Worm (Caenorhabditis elegans) whole organism, L4 larva: ENCODE measurements around the gene T04F3.1.
A peak's percentile ranks its signal among the peaks of the same experiment; 100 is the strongest.

Experiments
- F44E2.7 ChIP-seq: fragments of 200-800 bp; sonication (Bioruptor generic); IDR thresholded peaks from 2 replicates; pipeline ENCODE4 v2.1.2; 2022; ENCODE audit warnings: missing genetic modification characterization, missing compliant biosample characterization
- F49E8.2 ChIP-seq: sonication (generic microtip); optimal IDR thresholded peaks from 2 replicates; lab custom pipeline; 2016; ENCODE audit warnings: missing compliant biosample characterization, mild to moderate bottlenecking, missing genetic modification characterization, borderline replicate concordance
- R02D3.7 ChIP-seq: fragments of 150-350 bp; sonication (generic microtip); optimal IDR thresholded peaks from 3 replicates; lab custom pipeline; 2014; ENCODE audit warnings: missing biosample characterization, missing genetic modification characterization
- Y5F2A.4 ChIP-seq: fragments of 200-800 bp; sonication (Bioruptor generic); optimal IDR thresholded peaks from 2 replicates; lab custom pipeline; 2018; ENCODE audit warnings: mild to moderate bottlenecking, missing genetic modification characterization, missing compliant biosample characterization
- ZK337.2 ChIP-seq: fragments of 200-800 bp; sonication (Bioruptor generic); IDR thresholded peaks from 2 replicates; pipeline ENCODE4 v1.3.6; 2022; ENCODE audit warnings: missing genetic modification reagents, missing genetic modification characterization, missing compliant biosample characterization
- aha-1 ChIP-seq: fragments of 150-350 bp; peaks from one replicate; lab custom pipeline; 2014; ENCODE audit warnings: missing biosample characterization, missing genetic modification characterization
- ama-1 ChIP-seq: fragments of 150-350 bp; optimal IDR thresholded peaks from 2 replicates; lab custom pipeline; 2014; ENCODE audit warnings: inconsistent platforms, mixed read lengths
- ceh-20 ChIP-seq: fragments of 200-800 bp; sonication (Bioruptor generic); IDR thresholded peaks from 2 replicates; pipeline ENCODE4 v1.3.6; 2022; ENCODE audit warnings: missing genetic modification reagents, missing genetic modification characterization, missing compliant biosample characterization
- ceh-44 ChIP-seq: fragments of 200-800 bp; sonication (Bioruptor generic); IDR thresholded peaks from 2 replicates; pipeline ENCODE4 v1.3.6; 2022; ENCODE audit warnings: missing genetic modification reagents, missing genetic modification characterization, missing compliant biosample characterization
- ceh-62 ChIP-seq: sonication (generic microtip); optimal IDR thresholded peaks from 2 replicates; lab custom pipeline; 2017; ENCODE audit warnings: missing biosample characterization, missing genetic modification characterization
- cey-2 ChIP-seq: sonication (generic microtip); optimal IDR thresholded peaks from 3 replicates; lab custom pipeline; 2017; ENCODE audit warnings: missing genetic modification characterization, mild to moderate bottlenecking, missing compliant biosample characterization, antibody characterized with exemption, borderline replicate concordance; ENCODE audit not compliant: insufficient read depth
- daf-12 ChIP-seq: fragments of 150-350 bp; optimal IDR thresholded peaks from 2 replicates; lab custom pipeline; 2014; ENCODE audit warnings: missing biosample characterization, missing genetic modification reagents, missing genetic modification characterization
- daf-19 ChIP-seq: fragments of 200-800 bp; sonication (Bioruptor generic); conservative IDR thresholded peaks from 2 replicates; pipeline ENCODE4 v1.3.6; 2022; ENCODE audit warnings: missing genetic modification characterization, missing compliant biosample characterization
- dmd-6 ChIP-seq: fragments of 200-800 bp; sonication (Bioruptor generic); IDR thresholded peaks from 2 replicates; pipeline ENCODE4 v1.3.6; 2022; ENCODE audit warnings: missing genetic modification reagents, missing genetic modification characterization, missing compliant biosample characterization
- dpl-1 ChIP-seq: fragments of 150-350 bp; optimal IDR thresholded peaks from 2 replicates; lab custom pipeline; 2014; ENCODE audit warnings: missing biosample characterization, missing genetic modification reagents, missing genetic modification characterization
- dve-1 ChIP-seq: sonication (generic microtip); optimal IDR thresholded peaks from 2 replicates; lab custom pipeline; 2017; ENCODE audit warnings: antibody characterized with exemption, mild to moderate bottlenecking, missing genetic modification characterization, missing compliant biosample characterization; ENCODE audit not compliant: insufficient read depth
- egl-43 ChIP-seq: fragments of 200-800 bp; sonication (Bioruptor generic); IDR thresholded peaks from 2 replicates; pipeline ENCODE4 v1.3.6; 2022; ENCODE audit warnings: missing genetic modification reagents, missing genetic modification characterization, missing compliant biosample characterization
- fkh-10 ChIP-seq: fragments of 150-350 bp; optimal IDR thresholded peaks from 2 replicates; lab custom pipeline; 2014; ENCODE audit warnings: missing biosample characterization, missing genetic modification reagents, missing genetic modification characterization
- fos-1 ChIP-seq: fragments of 150-350 bp; optimal IDR thresholded peaks from 2 replicates; lab custom pipeline; 2014; ENCODE audit warnings: missing biosample characterization, missing genetic modification characterization
- hlh-11 ChIP-seq: fragments of 200-800 bp; sonication (Bioruptor generic); optimal IDR thresholded peaks from 2 replicates; lab custom pipeline; 2018; ENCODE audit warnings: mild to moderate bottlenecking, missing genetic modification characterization, missing compliant biosample characterization
- hmg-1.1 ChIP-seq: fragments of 200-800 bp; sonication (Bioruptor generic); IDR thresholded peaks from 2 replicates; pipeline ENCODE4 v1.3.6; 2022; ENCODE audit warnings: missing genetic modification reagents, missing genetic modification characterization, missing compliant biosample characterization
- lin-1 ChIP-seq: fragments of 200-800 bp; sonication (Bioruptor generic); IDR thresholded peaks from 2 replicates; pipeline ENCODE4 v1.3.6; 2022; ENCODE audit warnings: missing genetic modification reagents, missing genetic modification characterization, missing compliant biosample characterization
- lin-13 ChIP-seq: fragments of 150-350 bp; optimal IDR thresholded peaks from 2 replicates; lab custom pipeline; 2014; ENCODE audit warnings: missing biosample characterization, missing genetic modification reagents, missing genetic modification characterization
- lin-29 ChIP-seq: fragments of 200-800 bp; sonication (Bioruptor generic); IDR thresholded peaks from 2 replicates; pipeline ENCODE4 v1.3.6; 2022; ENCODE audit warnings: missing genetic modification reagents, missing genetic modification characterization, missing compliant biosample characterization
- lin-38 ChIP-seq: fragments of 200-800 bp; sonication (Bioruptor generic); IDR thresholded peaks from 2 replicates; pipeline ENCODE4 v1.3.6; 2022; ENCODE audit warnings: missing genetic modification reagents, missing genetic modification characterization, missing compliant biosample characterization
- lsy-2 ChIP-seq, 2 experiments: fragments of 150-350 bp in 1 of 2; sonication (generic microtip) in 1 of 2; optimal IDR thresholded peaks; 2 replicates each; lab custom pipeline; 2014 to 2017; ENCODE audit warnings: missing biosample characterization in 2 of 2, missing genetic modification characterization in 2 of 2
- mdl-1 ChIP-seq, 2 experiments: fragments of 150-350 bp in 1 of 2; sonication (generic microtip) in 1 of 2; optimal IDR thresholded peaks; 2 replicates each; lab custom pipeline; 2014 to 2017; ENCODE audit warnings: missing biosample characterization in 2 of 2, missing genetic modification characterization in 2 of 2
- mes-2 ChIP-seq: sonication (generic microtip); optimal IDR thresholded peaks from 2 replicates; lab custom pipeline; 2016; ENCODE audit warnings: missing genotype, mild to moderate bottlenecking, missing genetic modification characterization, missing compliant biosample characterization; ENCODE audit not compliant: poor library complexity, severe bottlenecking
- mxl-2 ChIP-seq: fragments of 200-800 bp; sonication (Bioruptor generic); conservative IDR thresholded peaks from 2 replicates; pipeline ENCODE4 v1.3.6; 2022; ENCODE audit warnings: missing genetic modification reagents, missing genetic modification characterization, missing compliant biosample characterization
- nhr-102 ChIP-seq: sonication (generic microtip); optimal IDR thresholded peaks from 2 replicates; lab custom pipeline; 2016; ENCODE audit warnings: mild to moderate bottlenecking, missing genetic modification characterization, moderate library complexity, missing compliant biosample characterization
- nhr-111 ChIP-seq: fragments of 200-800 bp; sonication (Bioruptor generic); optimal IDR thresholded peaks from 2 replicates; lab custom pipeline; 2018; ENCODE audit warnings: mild to moderate bottlenecking, missing genetic modification characterization, missing compliant biosample characterization
- nhr-237 ChIP-seq: sonication (generic microtip); optimal IDR thresholded peaks from 2 replicates; lab custom pipeline; 2017; ENCODE audit warnings: missing biosample characterization, missing genetic modification characterization
- nhr-6 ChIP-seq: fragments of 150-350 bp; optimal IDR thresholded peaks from 2 replicates; lab custom pipeline; 2014; ENCODE audit warnings: missing biosample characterization, missing genetic modification characterization
- nhr-77 ChIP-seq: fragments of 150-350 bp; optimal IDR thresholded peaks from 2 replicates; lab custom pipeline; 2014; ENCODE audit warnings: missing biosample characterization, missing genetic modification characterization
- php-3 ChIP-seq: fragments of 200-800 bp; sonication (Bioruptor generic); IDR thresholded peaks from 2 replicates; pipeline ENCODE4 v1.3.6; 2022; ENCODE audit warnings: missing genetic modification reagents, missing genetic modification characterization, missing compliant biosample characterization
- pqm-1 ChIP-seq: sonication (generic microtip); optimal IDR thresholded peaks from 2 replicates; lab custom pipeline; 2017; ENCODE audit warnings: missing biosample characterization, missing genetic modification characterization
- sdz-12 ChIP-seq: fragments of 200-800 bp; sonication (Bioruptor generic); optimal IDR thresholded peaks from 2 replicates; lab custom pipeline; 2018; ENCODE audit warnings: mild to moderate bottlenecking, missing genetic modification characterization, missing compliant biosample characterization
- skn-1 ChIP-seq: fragments of 150-350 bp; optimal IDR thresholded peaks from 2 replicates; lab custom pipeline; 2014; ENCODE audit warnings: missing biosample characterization, missing genetic modification characterization
- snpc-1.2 ChIP-seq: fragments of 200-800 bp; sonication (Bioruptor generic); IDR thresholded peaks from 2 replicates; pipeline ENCODE4 v1.3.6; 2022; ENCODE audit warnings: missing genetic modification reagents, missing genetic modification characterization, missing compliant biosample characterization
- tra-1 ChIP-seq: fragments of 200-800 bp; sonication (Bioruptor generic); IDR thresholded peaks from 2 replicates; pipeline ENCODE4 v1.3.6; 2022; ENCODE audit warnings: missing genetic modification reagents, missing genetic modification characterization, missing compliant biosample characterization
- unc-62 ChIP-seq, 3 experiments: fragments of 150-350 bp in 1 of 3; sonication (generic microtip); optimal IDR thresholded peaks in 2 of 3; peaks in 1 of 3; 1 replicate in 1 of 3; 2 replicates in 2 of 3; lab custom pipeline; 2014 to 2017; ENCODE audit warnings: missing biosample characterization in 3 of 3, missing genetic modification characterization in 3 of 3, missing genetic modification reagents in 3 of 3, missing genotype in 1 of 3
- zip-11 ChIP-seq: fragments of 200-800 bp; sonication (Bioruptor generic); IDR thresholded peaks from 2 replicates; pipeline ENCODE4 v1.3.6; 2022; ENCODE audit warnings: missing genetic modification characterization, missing compliant biosample characterization
- ztf-7 ChIP-seq: fragments of 150-350 bp; optimal IDR thresholded peaks from 2 replicates; lab custom pipeline; 2014; ENCODE audit warnings: missing biosample characterization, missing genetic modification characterization

The T04F3.1 gene

ce11 chrV:11764373-11764954, 24.6 kb downstream of the T04F3.1 start, which contains the start of the genes F55A11.1 and syx-5 (continued):
- TF ChIP-seq ceh-44 (GFP tag; lab: Robert Waterston, UW) (no peak), dpl-1 (GFP tag; lab: Kevin White, UChicago) (peak; percentile 71), dve-1 (tag; lab: Kevin White, UChicago) (peak; percentile 85), tra-1 (no peak), ama-1 (lab: Kevin White, UChicago) (no peak), egl-43 (GFP tag; lab: Robert Waterston, UW) (0 out of 2 replicates have a peak, but pooled peaks have one; percentile 48), nhr-111 (GFP tag; lab: Kevin White, UChicago) (no peak), mes-2 (tag; lab: Kevin White, UChicago) (peak; percentile 57), ceh-62 (tag; lab: Kevin White, UChicago) (no peak), skn-1 (tag; lab: Kevin White, UChicago) (no peak), lin-1 (0 out of 2 replicates have a peak, but pooled peaks have one; percentile 43), lin-13 (GFP tag; lab: Kevin White, UChicago) (peak; percentile 71), ztf-7 (peak; percentile 83), sdz-12 (GFP tag; lab: Kevin White, UChicago) (no peak), ceh-20 (GFP tag; lab: Robert Waterston, UW) (0 out of 2 replicates have a peak, but pooled peaks have one; percentile 45), pqm-1 (tag; lab: Kevin White, UChicago) (peak; percentile 7), dmd-6 (peak; percentile 78), mdl-1 (tag; optimal IDR thresholded peaks at IDR 0.05; lab: Kevin White, UChicago) (peak in 1 of 2 experiments; percentile 84), F49E8.2 (tag; lab: Kevin White, UChicago) (peak; percentile 9), lsy-2 (tag; optimal IDR thresholded peaks at IDR 0.05; lab: Kevin White, UChicago) (peak; percentile 99 to 100), F44E2.7 (GFP tag; lab: Robert Waterston, UW) (no peak), hlh-11 (peak; percentile 86), lin-38 (GFP tag; lab: Robert Waterston, UW) (peak; percentile 79)

ce11 chrV:11767028-11767427, 27.2 kb downstream of the T04F3.1 start, which contains the start of gene sel-11:
Gene sel-11 (plus strand): TSS chrV:11767328.
- no peak for TF ChIP-seq snpc-1.2 (GFP tag; lab: Robert Waterston, UW)
- TF ChIP-seq unc-62 (GFP tag; optimal IDR thresholded peaks at IDR 0.05 in 1 of 2; lab: Kevin White, UChicago) = peak in 1 of 2 experiments; percentile 51
- TF ChIP-seq unc-62 (tag; optimal IDR thresholded peaks at IDR 0.05; lab: Kevin White, UChicago) = no peak
- TF ChIP-seq fkh-10 (GFP tag; lab: Kevin White, UChicago) = no peak
- TF ChIP-seq cey-2 (tag; lab: Kevin White, UChicago) = no peak
- TF ChIP-seq lin-38 (GFP tag; lab: Robert Waterston, UW) = peak; percentile 18; the same call in 1 of the 2 replicates
- TF ChIP-seq nhr-77 (tag; lab: Kevin White, UChicago) = no peak

- TF ChIP-seq daf-19 (GFP tag; lab: Robert Waterston, UW) (0 out of 2 replicates have a peak, but pooled peaks have one; percentile 34), unc-62 (GFP tag; optimal IDR thresholded peaks at IDR 0.05 in 1 of 2; lab: Kevin White, UChicago) (peak in 1 of 2 experiments; percentile 92), unc-62 (tag; optimal IDR thresholded peaks at IDR 0.05; lab: Kevin White, UChicago) (no peak), ZK337.2 (no peak), aha-1 (tag; lab: Kevin White, UChicago) (peak; percentile 55)
Measured at ce11 chrV:11769646-11770045, 29.8 kb downstream of the T04F3.1 start.

- TF ChIP-seq php-3 (GFP tag; lab: Robert Waterston, UW) = no peak
- no peak for TF ChIP-seq aha-1 (tag; lab: Kevin White, UChicago)
- no peak for TF ChIP-seq dve-1 (tag; lab: Kevin White, UChicago)
- TF ChIP-seq lin-29 (GFP tag; lab: Robert Waterston, UW) = no peak
- TF ChIP-seq R02D3.7 (tag; lab: Kevin White, UChicago) = no peak
- TF ChIP-seq nhr-77 (tag; lab: Kevin White, UChicago) = no peak
- TF ChIP-seq dmd-6 = no peak
- peak; percentile 25 for TF ChIP-seq mes-2 (tag; lab: Kevin White, UChicago)
- no peak for TF ChIP-seq nhr-237 (tag; lab: Kevin White, UChicago)
- TF ChIP-seq mxl-2 = no peak
- no peak for TF ChIP-seq hmg-1.1 (GFP tag; lab: Robert Waterston, UW)
- no peak for TF ChIP-seq nhr-102 (tag; lab: Kevin White, UChicago)
- TF ChIP-seq Y5F2A.4 = no peak
- no peak for TF ChIP-seq nhr-111 (GFP tag; lab: Kevin White, UChicago)
- TF ChIP-seq ZK337.2 = no peak
- TF ChIP-seq zip-11 (GFP tag; lab: Robert Waterston, UW) = no peak
- TF ChIP-seq daf-12 (tag; lab: Kevin White, UChicago) = no peak
- TF ChIP-seq nhr-6 (tag; lab: Kevin White, UChicago) = no peak
- TF ChIP-seq fos-1 (tag; lab: Kevin White, UChicago) = no peak
Measured at ce11 chrV:11770053-11770517, 30.2 kb downstream of the T04F3.1 start, which contains the start of gene F55A11.4. Gene F55A11.4 (plus strand): TSS chrV:11770467.
